Worm (Caenorhabditis elegans): Measurements from ENCODE around the gene nfyc-1.

Gene nfyc-1

DNA sequence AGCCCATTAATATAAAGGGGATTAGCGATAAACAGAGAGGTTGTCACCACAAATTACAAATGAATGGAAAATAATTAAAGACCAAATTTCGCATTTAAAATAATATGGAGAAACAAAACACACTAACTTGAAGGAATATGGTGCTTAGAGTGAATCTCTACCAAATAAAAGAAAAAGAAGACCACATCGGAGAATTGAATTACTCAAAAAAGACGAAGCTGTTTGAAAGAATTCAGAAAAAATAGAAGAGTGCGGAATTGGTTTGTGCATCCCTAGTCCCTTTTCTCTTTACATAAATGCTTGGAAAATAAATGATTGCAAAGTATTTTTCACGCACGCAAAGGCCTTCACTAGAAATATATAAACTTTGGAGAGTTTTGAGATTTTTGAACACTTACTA is 30.2 kb downstream of the nfyc-1 start:
- no peak for TF ChIP-seq F57A8.1 (GFP tag; optimal IDR thresholded peaks at IDR 0.05)
- no peak for TF ChIP-seq F39B2.1 (GFP tag; IDR thresholded peaks at IDR 0.05)
- no peak for TF ChIP-seq F23B12.7 (tag; optimal IDR thresholded peaks at IDR 0.05; ENCODE audit: insufficient read depth)
- TF ChIP-seq rec-8 (tag; optimal IDR thresholded peaks at IDR 0.05), result no peak
- TF ChIP-seq ceh-100 (GFP tag; IDR thresholded peaks at IDR 0.05), result no peak
- no peak for TF ChIP-seq zim-3 (tag; optimal IDR thresholded peaks at IDR 0.05)
- TF ChIP-seq unc-130 (GFP tag; optimal IDR thresholded peaks at IDR 0.05), result no peak

- TF ChIP-seq sptf-2 (GFP tag; optimal IDR thresholded peaks at IDR 0.05) (no peak), madf-3 (GFP tag; IDR thresholded peaks at IDR 0.05) (no peak), F23B12.7 (tag; optimal IDR thresholded peaks at IDR 0.05; ENCODE audit: insufficient read depth) (no peak), nhr-179 (tag; optimal IDR thresholded peaks at IDR 0.05) (no peak), Y53F4B.3 (GFP tag; IDR thresholded peaks at IDR 0.05) (no peak), rcor-1 (GFP tag; IDR thresholded peaks at IDR 0.05) (no peak), ztf-18 (tag; optimal IDR thresholded peaks at IDR 0.05) (no peak), egl-18 (GFP tag; IDR thresholded peaks at IDR 0.05) (no peak), nhr-90 (tag; optimal IDR thresholded peaks at IDR 0.05) (no peak), C17E4.6 (GFP tag; IDR thresholded peaks at IDR 0.05) (no peak), mxl-1 (tag; optimal IDR thresholded peaks at IDR 0.05) (no peak), akir-1 (GFP tag; optimal IDR thresholded peaks at IDR 0.05) (no peak), athp-1 (tag; optimal IDR thresholded peaks at IDR 0.05) (no peak), aptf-2 (GFP tag; conservative IDR thresholded peaks at IDR 0.05) (no peak), lsl-1 (GFP tag; optimal IDR thresholded peaks at IDR 0.05) (no peak), cebp-2 (GFP tag; IDR thresholded peaks at IDR 0.05) (no peak), attf-6 (GFP tag; IDR thresholded peaks at IDR 0.05) (no peak)
Measured at ce11 chrII:75831-76230, 32.1 kb downstream of the nfyc-1 start.

ce11 chrII:76662-77061 is 33.0 kb downstream of the nfyc-1 start:
- TF ChIP-seq nhr-80 (tag; optimal IDR thresholded peaks at IDR 0.05) (peak; percentile 82), dpl-1 (GFP tag; optimal IDR thresholded peaks at IDR 0.05) (no peak), dox-1 (GFP tag; IDR thresholded peaks at IDR 0.05) (0 out of 2 replicates have a peak, but pooled peaks have one; percentile 22)

DNA sequence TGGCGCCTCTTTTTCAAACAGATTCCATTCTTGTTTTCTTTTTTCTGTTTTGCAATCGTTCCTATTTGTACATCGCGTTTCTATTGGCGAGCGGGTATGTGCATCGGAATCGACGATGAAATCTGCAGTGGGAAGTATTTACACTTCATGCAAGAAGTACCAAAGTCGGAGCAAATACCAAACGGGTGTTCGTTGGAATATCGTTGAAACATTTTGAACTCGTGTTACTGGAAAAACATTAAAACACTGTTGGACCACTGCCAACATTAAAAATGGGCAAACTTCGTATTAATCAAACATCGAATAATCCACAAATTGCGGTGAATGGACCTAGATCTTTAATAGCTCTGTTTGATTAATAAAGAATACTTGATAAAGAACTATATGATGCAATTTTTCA is 35.5 kb downstream of the nfyc-1 start, which contains the start of gene C23H3.9:
Gene C23H3.9 (minus strand): TSS at position 101 of the 400 bp plus-strand sequence.
- TF ChIP-seq nhr-120 (GFP tag; IDR thresholded peaks at IDR 0.05) (no peak), ztf-3 (GFP tag; optimal IDR thresholded peaks at IDR 0.05) (no peak)

- TF ChIP-seq lsl-1 (GFP tag; optimal IDR thresholded peaks at IDR 0.05) (no peak), aptf-3 (GFP tag; IDR thresholded peaks at IDR 0.05) (no peak), him-1 (tag; optimal IDR thresholded peaks at IDR 0.05) (no peak), egl-44 (GFP tag; IDR thresholded peaks at IDR 0.05) (no peak), snpc-1.3 (tag; optimal IDR thresholded peaks at IDR 0.05; ENCODE audit: insufficient read depth) (no peak), F10E7.11 (tag; optimal IDR thresholded peaks at IDR 0.05) (no peak), rpc-1 (optimal IDR thresholded peaks at IDR 0.05) (no peak), rpc-1 (tag; optimal IDR thresholded peaks at IDR 0.05) (no peak), T26A5.8 (tag; optimal IDR thresholded peaks at IDR 0.05) (no peak), die-1 (tag; optimal IDR thresholded peaks at IDR 0.05) (no peak), B0019.2 (GFP tag; conservative IDR thresholded peaks at IDR 0.05) (no peak), ztf-25 (GFP tag; IDR thresholded peaks at IDR 0.05) (no peak), hsf-1 (GFP tag; IDR thresholded peaks at IDR 0.05) (no peak), T07F8.4 (tag; optimal IDR thresholded peaks at IDR 0.05) (no peak), B0336.3 (GFP tag; IDR thresholded peaks at IDR 0.05) (no peak), ztf-22 (GFP tag; optimal IDR thresholded peaks at IDR 0.05) (no peak), egl-18 (GFP tag; IDR thresholded peaks at IDR 0.05) (no peak), B0035.1 (tag; optimal IDR thresholded peaks at IDR 0.05) (no peak), lin-26 (GFP tag; IDR thresholded peaks at IDR 0.05) (no peak)
Measured at ce11 chrII:84134-84533, 40.4 kb downstream of the nfyc-1 start, which contains the start of gene C50D2.6. Gene C50D2.6, plus strand, starts transcription at chrII:84434.

All from whole organism, young adult.